Fruit fly (Drosophila melanogaster) whole organism, pupa: Measurements from ENCODE around the gene mAChR-C.

Source experiments
- CG10348 ChIP-seq: fragments of 200-800 bp; sonication (Bioruptor generic); IDR thresholded peaks from 2 replicates; pipeline ENCODE4 v1.3.6; 2022; ENCODE audit warnings: missing biosample characterization, missing genetic modification characterization
- CG12605 ChIP-seq: fragments of 200-800 bp; sonication (Bioruptor generic); IDR thresholded peaks from 2 replicates; pipeline ENCODE4 v1.3.6; 2022; ENCODE audit warnings: missing biosample characterization, missing genetic modification characterization
- CG13204 ChIP-seq: fragments of 200-800 bp; sonication (Bioruptor generic); optimal IDR thresholded peaks from 2 replicates; lab custom pipeline; 2018; ENCODE audit warnings: missing biosample characterization, mild to moderate bottlenecking, missing genetic modification characterization, moderate library complexity
- CG14655 ChIP-seq: fragments of 200-800 bp; sonication (Bioruptor generic); optimal IDR thresholded peaks from 3 replicates; lab custom pipeline; 2017; ENCODE audit warnings: mild to moderate bottlenecking, missing biosample characterization, missing genetic modification reagents, missing genetic modification characterization
- CG15710 ChIP-seq: fragments of 200-800 bp; sonication (Bioruptor generic); optimal IDR thresholded peaks from 2 replicates; lab custom pipeline; 2018; ENCODE audit warnings: missing biosample characterization, mild to moderate bottlenecking, missing genetic modification characterization, moderate library complexity
- CG17806 ChIP-seq: fragments of 200-800 bp; sonication (Bioruptor generic); optimal IDR thresholded peaks from 2 replicates; lab custom pipeline; 2018; ENCODE audit warnings: missing biosample characterization, mild to moderate bottlenecking, missing genetic modification characterization, moderate library complexity
- CG32121 ChIP-seq: fragments of 200-800 bp; sonication (Bioruptor generic); IDR thresholded peaks from 2 replicates; pipeline ENCODE4 v1.3.6; 2022; ENCODE audit warnings: missing biosample characterization, missing genetic modification characterization
- CG34367 ChIP-seq: fragments of 200-800 bp; sonication (Bioruptor generic); optimal IDR thresholded peaks from 2 replicates; lab custom pipeline; 2018; ENCODE audit warnings: missing biosample characterization, mild to moderate bottlenecking, missing genetic modification characterization
- CG4496 ChIP-seq: fragments of 200-800 bp; sonication (Bioruptor generic); IDR thresholded peaks from 3 replicates; pipeline ENCODE4 v1.3.6; 2022; ENCODE audit warnings: missing biosample characterization, missing genetic modification characterization
- CG8159 ChIP-seq: fragments of 200-800 bp; sonication (Bioruptor generic); optimal IDR thresholded peaks from 3 replicates; lab custom pipeline; 2018; ENCODE audit warnings: missing biosample characterization, mild to moderate bottlenecking, missing genetic modification characterization, moderate library complexity
- CG8301 ChIP-seq: fragments of 200-800 bp; sonication (Bioruptor generic); optimal IDR thresholded peaks from 2 replicates; lab custom pipeline; 2018; ENCODE audit warnings: missing biosample characterization, mild to moderate bottlenecking, missing genetic modification characterization
- CG9948 ChIP-seq: fragments of 200-800 bp; sonication (Bioruptor generic); optimal IDR thresholded peaks from 2 replicates; lab custom pipeline; 2018; ENCODE audit warnings: missing biosample characterization, mild to moderate bottlenecking, missing genetic modification characterization, moderate library complexity
- D1 ChIP-seq: fragments of 200-800 bp; sonication (Bioruptor generic); optimal IDR thresholded peaks from 2 replicates; lab custom pipeline; 2018; ENCODE audit warnings: missing biosample characterization, mild to moderate bottlenecking, missing genetic modification characterization, moderate library complexity
- EcR ChIP-seq: fragments of 200-800 bp; sonication (Bioruptor generic); optimal IDR thresholded peaks from 3 replicates; lab custom pipeline; 2019; ENCODE audit warnings: missing biosample characterization, missing genetic modification characterization, mild to moderate bottlenecking, moderate library complexity, missing genetic modification reagents
- Ets98B ChIP-seq: fragments of 200-800 bp; sonication (Bioruptor generic); IDR thresholded peaks from 2 replicates; pipeline ENCODE4 v1.3.6; 2022; ENCODE audit warnings: missing biosample characterization, missing genetic modification characterization
- Pif1A ChIP-seq: fragments of 200-800 bp; sonication (Bioruptor generic); optimal IDR thresholded peaks from 3 replicates; lab custom pipeline; 2016; ENCODE audit warnings: missing biosample characterization, missing genetic modification characterization
- Pif1B ChIP-seq: fragments of 200-800 bp; sonication (Bioruptor generic); optimal IDR thresholded peaks from 3 replicates; lab custom pipeline; 2016; ENCODE audit warnings: missing biosample characterization, missing genetic modification characterization
- Snoo ChIP-seq: fragments of 200-800 bp; sonication (Bioruptor generic); optimal IDR thresholded peaks from 3 replicates; lab custom pipeline; 2017; ENCODE audit warnings: missing biosample characterization, mild to moderate bottlenecking, missing genetic modification characterization, inconsistent platforms
- fd96Ca ChIP-seq: fragments of 200-800 bp; sonication (Bioruptor generic); IDR thresholded peaks from 3 replicates; pipeline ENCODE4 v1.3.6; 2022; ENCODE audit warnings: missing biosample characterization, missing genetic modification characterization
- gl ChIP-seq: fragments of 200-800 bp; sonication (Bioruptor generic); optimal IDR thresholded peaks from 2 replicates; lab custom pipeline; 2018; ENCODE audit warnings: missing biosample characterization, mild to moderate bottlenecking, missing genetic modification characterization
- rn ChIP-seq: fragments of 200-800 bp; sonication (Bioruptor generic); IDR thresholded peaks from 2 replicates; pipeline ENCODE4 v1.3.6; 2022; ENCODE audit warnings: missing biosample characterization, missing genetic modification characterization

The mAChR-C gene

dm6 chrX:6868629-6869579, 36.4 kb upstream of the mAChR-C start:
- 0 out of 3 replicates have a peak, but pooled peaks have one; percentile 10 for TF ChIP-seq CG4496
- no peak for TF ChIP-seq CG32121
- TF ChIP-seq Snoo (tag; lab: Kevin White, UChicago), result no peak
- TF ChIP-seq, all 21 proteins: peak for 1

dm6 chrX:6868024-6868628, 35.6 kb upstream of the mAChR-C start:
- TF ChIP-seq CG12605 (GFP tag; lab: Robert Waterston, UW) (peak; percentile 63), fd96Ca (peak; percentile 55; the same call in 1 of the 3 replicates), CG15710 (tag; lab: Kevin White, UChicago) (no peak), D1 (tag; lab: Kevin White, UChicago) (no peak), gl (tag; lab: Kevin White, UChicago) (no peak), CG10348 (GFP tag; lab: Robert Waterston, UW) (no peak), CG34367 (no peak), CG9948 (tag; lab: Kevin White, UChicago) (peak; percentile 12), CG8159 (tag; lab: Kevin White, UChicago) (no peak), CG8301 (no peak), Pif1A (GFP tag; lab: Kevin White, UChicago) (no peak), CG17806 (no peak), Snoo (tag; lab: Kevin White, UChicago) (no peak), Pif1B (no peak), rn (GFP tag; lab: Robert Waterston, UW) (no peak), EcR (GFP tag; lab: Kevin White, UChicago) (peak; percentile 62), CG14655 (GFP tag; lab: Kevin White, UChicago) (no peak), CG13204 (GFP tag; lab: Kevin White, UChicago) (peak; percentile 65), CG32121 (peak; percentile 30; the same call in 1 of the 2 replicates), Ets98B (peak; percentile 34; the same call in 1 of the 2 replicates), CG4496 (peak; percentile 52)
- TF ChIP-seq, all 21 proteins: peak for 8

DNA sequence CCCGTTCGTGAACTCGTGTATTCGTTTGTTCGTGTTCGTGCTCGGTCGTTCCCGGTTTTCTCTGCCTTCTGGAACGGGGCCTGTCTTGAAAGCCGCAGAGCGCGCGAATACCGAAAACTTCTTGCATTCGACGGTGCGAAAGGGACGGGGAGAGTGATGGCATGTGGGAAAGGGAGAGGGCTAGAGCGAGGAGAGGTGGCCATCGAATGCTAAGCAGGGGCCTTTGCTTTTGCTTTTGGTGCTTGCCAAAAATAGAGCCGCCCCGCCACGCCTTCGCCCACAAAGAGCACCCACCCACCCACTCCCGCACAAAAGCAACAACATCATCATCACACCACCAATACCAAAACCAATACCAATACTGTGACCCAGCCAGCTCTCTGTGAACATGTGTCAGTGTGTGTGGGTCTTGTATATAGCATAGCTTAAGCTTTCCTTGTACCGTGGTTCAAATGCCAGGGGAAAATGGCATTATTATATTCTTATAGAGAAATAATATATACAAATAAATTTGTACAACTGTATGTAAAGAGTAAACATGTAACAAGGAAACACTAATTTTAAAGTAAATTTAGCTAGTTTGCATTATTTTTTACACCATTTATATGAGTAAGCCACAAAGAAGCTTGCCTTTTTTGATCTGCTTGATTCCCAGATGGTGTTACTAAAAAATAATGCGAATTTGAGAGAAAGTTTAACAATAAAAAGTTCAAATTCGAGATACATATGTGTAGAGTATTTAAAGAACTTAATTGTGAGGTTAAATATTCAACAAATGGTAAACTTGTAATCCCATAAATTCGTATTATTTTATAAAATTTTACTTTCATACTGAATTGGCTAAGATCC, 34.9 kb upstream of the mAChR-C start, which contains the start of gene CG14434:
Gene CG14434 (minus strand): TSS at position 20 of the 849 bp plus-strand sequence.
- TF ChIP-seq CG8159 (tag; lab: Kevin White, UChicago) (peak; percentile 87), EcR (GFP tag; lab: Kevin White, UChicago) (peak; percentile 21), CG34367 (peak; percentile 62), CG13204 (GFP tag; lab: Kevin White, UChicago) (peak; percentile 19), CG10348 (GFP tag; lab: Robert Waterston, UW) (no peak), CG8301 (peak; percentile 79), rn (GFP tag; lab: Robert Waterston, UW) (no peak), CG32121 (no peak; the same call in 1 of the 2 replicates), D1 (tag; lab: Kevin White, UChicago) (peak; percentile 28), Pif1B (peak; percentile 56), Ets98B (peak; percentile 5), CG9948 (tag; lab: Kevin White, UChicago) (peak; percentile 83), Snoo (tag; lab: Kevin White, UChicago) (peak; percentile 70), Pif1A (GFP tag; lab: Kevin White, UChicago) (peak; percentile 70), gl (tag; lab: Kevin White, UChicago) (no peak), CG15710 (tag; lab: Kevin White, UChicago) (peak; percentile 72), CG17806 (peak; percentile 62), CG14655 (GFP tag; lab: Kevin White, UChicago) (peak; percentile 92), fd96Ca (no peak), CG4496 (peak; percentile 3; the same call in 2 of the 3 replicates)

- TF ChIP-seq CG34367 (no peak), Pif1A (GFP tag; lab: Kevin White, UChicago) (no peak), CG14655 (GFP tag; lab: Kevin White, UChicago) (no peak), CG12605 (GFP tag; lab: Robert Waterston, UW) (no peak), CG9948 (tag; lab: Kevin White, UChicago) (no peak), EcR (GFP tag; lab: Kevin White, UChicago) (no peak), CG8301 (no peak), CG17806 (no peak), Pif1B (no peak)
These were observed 34.3 kb upstream of the mAChR-C start for dm6 chrX:6866764-6867163.

DNA sequence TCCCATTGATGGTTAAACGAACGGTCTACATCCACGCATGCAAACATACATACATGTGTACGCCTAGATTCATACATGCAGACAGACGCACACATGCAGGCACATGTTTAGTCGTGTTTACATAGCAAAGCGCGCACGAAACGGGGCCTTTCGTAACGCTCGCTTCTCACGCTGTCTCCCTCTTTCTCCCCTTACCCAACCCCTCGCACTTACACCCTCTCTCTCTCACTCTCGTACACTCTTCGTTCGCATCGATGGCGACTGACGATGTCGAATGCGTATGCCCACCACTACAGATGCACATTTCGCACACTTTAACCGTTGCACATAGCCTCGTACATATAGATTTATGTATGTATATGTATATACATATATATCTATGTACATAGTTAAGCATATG, 33.6 kb upstream of the mAChR-C start:
- TF ChIP-seq CG13204 (GFP tag; lab: Kevin White, UChicago) (peak; percentile 82), CG9948 (tag; lab: Kevin White, UChicago) (no peak), fd96Ca (peak; percentile 8; the same call in 1 of the 3 replicates), CG4496 (peak; percentile 48; the same call in 2 of the 3 replicates)
